Fruit fly (Drosophila melanogaster): ENCODE measurements around the gene CG15385.

Gene CG15385

dm6 chr2L:2214004-2214403, 1.6 kb upstream of the CG15385 start, which contains the start of the genes Uch and CG34174 (continued):
- TF ChIP-seq Dref (GFP tag; IDR thresholded peaks at IDR 0.05) (peak; percentile 60), CG12659 (GFP tag; optimal IDR thresholded peaks at IDR 0.05) (peak; percentile 68), z (GFP tag; IDR thresholded peaks at IDR 0.05) (no peak), CG6765 (GFP tag; optimal IDR thresholded peaks at IDR 0.05) (no peak), bcd (GFP tag; optimal IDR thresholded peaks at IDR 0.05) (peak; percentile 24), cwo (GFP tag; optimal IDR thresholded peaks at IDR 0.05) (no peak), sens (GFP tag) (peak; percentile 81), disco-r (GFP tag; optimal IDR thresholded peaks at IDR 0.05) (no peak), unpg (GFP tag; optimal IDR thresholded peaks at IDR 0.05) (no peak), Xrp1 (GFP tag; IDR thresholded peaks at IDR 0.05) (no peak), Deaf1 (tag; optimal IDR thresholded peaks at IDR 0.05) (no peak), CG2712 (tag; optimal IDR thresholded peaks at IDR 0.05) (peak; percentile 23), Pdp1 (GFP tag; optimal IDR thresholded peaks at IDR 0.05) (no peak), Nf-YC (tag; optimal IDR thresholded peaks at IDR 0.05) (peak; percentile 27), CG12942 (GFP tag; optimal IDR thresholded peaks at IDR 0.05) (no peak), Hr51 (GFP tag; optimal IDR thresholded peaks at IDR 0.05) (peak in 1 of 2 experiments; percentile 3), ab (GFP tag; optimal IDR thresholded peaks at IDR 0.05) (no peak), CG8281 (tag; optimal IDR thresholded peaks at IDR 0.05) (no peak), Sox100B (GFP tag; optimal IDR thresholded peaks at IDR 0.05) (no peak), sima (GFP tag; optimal IDR thresholded peaks at IDR 0.05) (no peak), NfI (GFP tag; optimal IDR thresholded peaks at IDR 0.05) (peak; percentile 29), gcm2 (GFP tag; optimal IDR thresholded peaks at IDR 0.05) (no peak), CG6689 (GFP tag; IDR thresholded peaks at IDR 0.05) (no peak), Gug (GFP tag; IDR thresholded peaks at IDR 0.05) (no peak), mld (GFP tag; IDR thresholded peaks at IDR 0.05; ENCODE audit: partially characterized antibody) (no peak), cg (GFP tag; optimal IDR thresholded peaks at IDR 0.05) (no peak), Ssrp (tag; optimal IDR thresholded peaks at IDR 0.05) (no peak), Hey (tag; optimal IDR thresholded peaks at IDR 0.05) (no peak), hkb (optimal IDR thresholded peaks at IDR 0.05) (peak; percentile 74), hkb (GFP tag; IDR thresholded peaks at IDR 0.05) (no peak), CG1832 (GFP tag; optimal IDR thresholded peaks at IDR 0.05) (no peak), lbe (GFP tag; optimal IDR thresholded peaks at IDR 0.05) (peak; percentile 43), Dll (GFP tag; IDR thresholded peaks at IDR 0.05; ENCODE audit: partially characterized antibody) (peak; percentile 82), CG9876 (GFP tag; optimal IDR thresholded peaks at IDR 0.05) (no peak), CG15514 (GFP tag; optimal IDR thresholded peaks at IDR 0.05) (peak; percentile 44), ERR (GFP tag; optimal IDR thresholded peaks at IDR 0.05) (no peak), CG12769 (tag; optimal IDR thresholded peaks at IDR 0.05) (no peak), CG30020 (tag; optimal IDR thresholded peaks at IDR 0.05) (peak; percentile 32), nerfin-1 (tag; optimal IDR thresholded peaks at IDR 0.05) (peak; percentile 24), salm (tag; optimal IDR thresholded peaks at IDR 0.05) (no peak), Mes4 (GFP tag; optimal IDR thresholded peaks at IDR 0.05) (no peak), Optix (GFP tag; IDR thresholded peaks at IDR 0.05) (no peak), pfk (GFP tag; optimal IDR thresholded peaks at IDR 0.05) (no peak), CG31365 (tag; optimal IDR thresholded peaks at IDR 0.05) (no peak), CG4730 (GFP tag; IDR thresholded peaks at IDR 0.05) (no peak), CG1647 (GFP tag; optimal IDR thresholded peaks at IDR 0.05) (no peak), CG3281 (GFP tag; optimal IDR thresholded peaks at IDR 0.05) (peak; percentile 28), gro (GFP tag; optimal IDR thresholded peaks at IDR 0.05) (peak; percentile 9), CG4820 (GFP tag; optimal IDR thresholded peaks at IDR 0.05) (no peak), Scr (GFP tag; IDR thresholded peaks at IDR 0.05; ENCODE audit: partially characterized antibody) (peak; percentile 78), CG11723 (GFP tag; optimal IDR thresholded peaks at IDR 0.05) (no peak)
